Fruit fly (Drosophila melanogaster) whole organism, embryonic: ENCODE measurements around the gene Mlc-c.

ENCODE experiments used
- Aef1 ChIP-seq: fragments of 200-800 bp; sonication (Bioruptor generic); IDR thresholded peaks from 3 replicates; pipeline ENCODE4 v1.3.6; 2022; ENCODE audit warnings: missing biosample characterization, missing genetic modification characterization
- Bgb ChIP-seq: fragments of 200-800 bp; sonication (Bioruptor generic); IDR thresholded peaks from 2 replicates; pipeline ENCODE4 v1.3.6; 2022; ENCODE audit warnings: missing biosample characterization, missing genetic modification characterization; ENCODE audit not compliant: partially characterized antibody
- CG11695 ChIP-seq: fragments of 200-800 bp; sonication (Bioruptor generic); IDR thresholded peaks from 3 replicates; pipeline ENCODE4 v1.3.6; 2022; ENCODE audit warnings: missing biosample characterization, missing genetic modification characterization
- CG12659 ChIP-seq: fragments of 200-800 bp; sonication (Bioruptor generic); optimal IDR thresholded peaks from 3 replicates; lab custom pipeline; 2017; ENCODE audit warnings: mild to moderate bottlenecking, missing biosample characterization, missing genetic modification reagents, missing genetic modification characterization
- CG12942 ChIP-seq: fragments of 200-800 bp; sonication (Bioruptor generic); optimal IDR thresholded peaks from 3 replicates; lab custom pipeline; 2016; ENCODE audit warnings: missing biosample characterization, missing genetic modification characterization
- CG14667 ChIP-seq: fragments of 200-800 bp; sonication (Bioruptor generic); IDR thresholded peaks from 2 replicates; pipeline ENCODE4 v1.3.6; 2022; ENCODE audit warnings: missing biosample characterization, missing genetic modification characterization
- CG15269 ChIP-seq: fragments of 200-800 bp; sonication (Bioruptor generic); optimal IDR thresholded peaks from 2 replicates; lab custom pipeline; 2018; ENCODE audit warnings: missing biosample characterization, mild to moderate bottlenecking, missing genetic modification characterization, moderate library complexity
- CG30431 ChIP-seq: fragments of 200-800 bp; sonication (Bioruptor generic); optimal IDR thresholded peaks from 2 replicates; lab custom pipeline; 2017; ENCODE audit warnings: missing biosample characterization, missing genetic modification characterization
- CG3407 ChIP-seq: fragments of 200-800 bp; sonication (Bioruptor generic); optimal IDR thresholded peaks from 2 replicates; lab custom pipeline; 2018; ENCODE audit warnings: missing biosample characterization, mild to moderate bottlenecking, missing genetic modification characterization
- CG4360 ChIP-seq: fragments of 200-800 bp; sonication (Bioruptor generic); IDR thresholded peaks from 2 replicates; pipeline ENCODE4 v1.3.6; 2022; ENCODE audit warnings: missing biosample characterization, missing genetic modification characterization
- CG43689 ChIP-seq: fragments of 200-800 bp; sonication (Bioruptor generic); IDR thresholded peaks from 2 replicates; pipeline ENCODE4 v1.3.6; 2022; ENCODE audit warnings: missing biosample characterization, missing genetic modification characterization
- CG6654 ChIP-seq: fragments of 200-800 bp; sonication (Bioruptor generic); optimal IDR thresholded peaks from 2 replicates; lab custom pipeline; 2017; ENCODE audit warnings: missing biosample characterization, mild to moderate bottlenecking, missing genetic modification characterization
- CG8478 ChIP-seq: fragments of >200 bp; optimal IDR thresholded peaks from 2 replicates; lab custom pipeline; 2018
- CG9817 ChIP-seq: fragments of 200-800 bp; sonication (Bioruptor generic); optimal IDR thresholded peaks from 2 replicates; lab custom pipeline; 2018; ENCODE audit warnings: missing biosample characterization, mild to moderate bottlenecking, missing genetic modification characterization, moderate library complexity
- D19A ChIP-seq: fragments of 200-800 bp; optimal IDR thresholded peaks from 3 replicates; lab custom pipeline; 2019; ENCODE audit warnings: missing biosample characterization, mild to moderate bottlenecking, missing genetic modification characterization, moderate library complexity
- Dek ChIP-seq: fragments of 200-800 bp; sonication (Bioruptor generic); optimal IDR thresholded peaks from 3 replicates; lab custom pipeline; 2019; ENCODE audit warnings: missing biosample characterization, mild to moderate bottlenecking, missing genetic modification characterization, moderate library complexity
- Dfd ChIP-seq, 2 experiments: fragments of >200 bp; optimal IDR thresholded peaks; 2 replicates each; lab custom pipeline; 2017; ENCODE audit warnings: missing biosample characterization in 2 of 2, missing genetic modification characterization in 2 of 2
- HLHmδ ChIP-seq: fragments of 200-800 bp; sonication (Bioruptor generic); optimal IDR thresholded peaks from 2 replicates; lab custom pipeline; 2018; ENCODE audit warnings: missing biosample characterization, mild to moderate bottlenecking, missing genetic modification characterization, moderate library complexity
- Hmr ChIP-seq: fragments of 200-800 bp; sonication (Bioruptor generic); optimal IDR thresholded peaks from 3 replicates; lab custom pipeline; 2017; ENCODE audit warnings: mild to moderate bottlenecking, missing biosample characterization, missing genetic modification reagents, missing genetic modification characterization
- Meics ChIP-seq: fragments of 200-800 bp; sonication (Bioruptor generic); optimal IDR thresholded peaks from 2 replicates; lab custom pipeline; 2017; ENCODE audit warnings: missing biosample characterization, mild to moderate bottlenecking, missing genetic modification characterization
- Myb ChIP-seq: fragments of 200-800 bp; sonication (Bioruptor generic); optimal IDR thresholded peaks from 2 replicates; lab custom pipeline; 2016; ENCODE audit warnings: missing biosample characterization, missing genetic modification characterization
- NfI ChIP-seq: fragments of 200-800 bp; sonication (Bioruptor generic); optimal IDR thresholded peaks from 3 replicates; lab custom pipeline; 2018; ENCODE audit warnings: missing biosample characterization, mild to moderate bottlenecking, missing genetic modification characterization, moderate library complexity
- Trl ChIP-seq, 3 experiments: fragments of >200 bp in 2 of 3; fragments of 200-800 bp in 1 of 3; sonication (Bioruptor generic) in 1 of 3; optimal IDR thresholded peaks; 2 replicates in 1 of 3; 3 replicates in 2 of 3; lab custom pipeline; 2016 to 2017; ENCODE audit warnings: missing biosample characterization in 1 of 3, missing genetic modification characterization in 1 of 3
- al ChIP-seq: fragments of 200-800 bp; sonication (Bioruptor generic); IDR thresholded peaks from 2 replicates; pipeline ENCODE4 v1.3.6; 2022; ENCODE audit warnings: missing biosample characterization, missing genetic modification characterization
- amos ChIP-seq: fragments of 200-800 bp; sonication (Bioruptor generic); IDR thresholded peaks from 2 replicates; pipeline ENCODE4 v1.3.6; 2022; ENCODE audit warnings: missing biosample characterization, missing genetic modification characterization; ENCODE audit not compliant: partially characterized antibody
- aop ChIP-seq: fragments of 200-800 bp; sonication (Bioruptor generic); IDR thresholded peaks from 2 replicates; pipeline ENCODE4 v1.3.6; 2022; ENCODE audit warnings: missing biosample characterization, missing genetic modification characterization
- ase ChIP-seq: fragments of 200-800 bp; sonication (Bioruptor generic); IDR thresholded peaks from 3 replicates; pipeline ENCODE4 v1.3.6; 2022; ENCODE audit warnings: missing biosample characterization, missing genetic modification characterization
- bab2 ChIP-seq: fragments of 200-800 bp; sonication (Bioruptor generic); optimal IDR thresholded peaks from 2 replicates; lab custom pipeline; 2016; ENCODE audit warnings: missing biosample characterization, missing genetic modification characterization
- cg ChIP-seq: fragments of 200-800 bp; sonication (Bioruptor generic); optimal IDR thresholded peaks from 3 replicates; lab custom pipeline; 2019; ENCODE audit warnings: missing biosample characterization, mild to moderate bottlenecking, missing genetic modification characterization, moderate library complexity
- chif ChIP-seq, 2 experiments: fragments of 200-800 bp; sonication (Bioruptor generic); optimal IDR thresholded peaks; 3 replicates each; lab custom pipeline; 2016; ENCODE audit warnings: missing biosample characterization in 2 of 2, missing genetic modification characterization in 2 of 2
- cwo ChIP-seq: fragments of 200-800 bp; sonication (Bioruptor generic); optimal IDR thresholded peaks from 3 replicates; lab custom pipeline; 2017; ENCODE audit warnings: missing biosample characterization, missing genetic modification characterization, mild to moderate bottlenecking, moderate library complexity, missing genetic modification reagents
- dmrt11E ChIP-seq: fragments of 200-800 bp; sonication (Bioruptor generic); optimal IDR thresholded peaks from 3 replicates; lab custom pipeline; 2018; ENCODE audit warnings: missing biosample characterization, mild to moderate bottlenecking, missing genetic modification characterization, moderate library complexity
- ewg ChIP-seq: fragments of 200-800 bp; sonication (Bioruptor generic); optimal IDR thresholded peaks from 3 replicates; lab custom pipeline; 2017; ENCODE audit warnings: mild to moderate bottlenecking, missing biosample characterization, missing genetic modification reagents, missing genetic modification characterization
- fd3F ChIP-seq: fragments of 200-800 bp; sonication (Bioruptor generic); optimal IDR thresholded peaks from 2 replicates; lab custom pipeline; 2018; ENCODE audit warnings: missing biosample characterization, mild to moderate bottlenecking, missing genetic modification characterization, moderate library complexity
- gcm ChIP-seq: fragments of 200-800 bp; sonication (Bioruptor generic); optimal IDR thresholded peaks from 2 replicates; lab custom pipeline; 2019; ENCODE audit warnings: missing biosample characterization, mild to moderate bottlenecking, missing genetic modification characterization, moderate library complexity
- gt ChIP-seq: fragments of 200-800 bp; sonication (Bioruptor generic); IDR thresholded peaks from 2 replicates; pipeline ENCODE4 v1.3.6; 2022; ENCODE audit warnings: missing biosample characterization, missing genetic modification characterization
- inv ChIP-seq: fragments of 200-800 bp; sonication (Bioruptor generic); IDR thresholded peaks from 2 replicates; pipeline ENCODE4 v1.3.6; 2022; ENCODE audit warnings: missing biosample characterization, missing genetic modification characterization; ENCODE audit not compliant: partially characterized antibody
- jumu ChIP-seq: fragments of 200-800 bp; sonication (Bioruptor generic); optimal IDR thresholded peaks from 3 replicates; lab custom pipeline; 2016; ENCODE audit warnings: missing biosample characterization, missing genetic modification characterization
- pfk ChIP-seq: fragments of 200-800 bp; sonication (Bioruptor generic); optimal IDR thresholded peaks from 2 replicates; lab custom pipeline; 2018; ENCODE audit warnings: missing biosample characterization, mild to moderate bottlenecking, missing genetic modification characterization, moderate library complexity
- phol ChIP-seq: fragments of 200-800 bp; sonication (Bioruptor generic); optimal IDR thresholded peaks from 3 replicates; lab custom pipeline; 2018; ENCODE audit warnings: missing biosample characterization, mild to moderate bottlenecking, missing genetic modification characterization, moderate library complexity
- pita ChIP-seq: fragments of 200-800 bp; sonication (Bioruptor generic); optimal IDR thresholded peaks from 2 replicates; lab custom pipeline; 2017; ENCODE audit warnings: missing biosample characterization, mild to moderate bottlenecking, missing genetic modification characterization
- psq ChIP-seq: fragments of 200-800 bp; sonication (Bioruptor generic); optimal IDR thresholded peaks from 2 replicates; lab custom pipeline; 2017; ENCODE audit warnings: missing biosample characterization, missing genetic modification characterization
- salm ChIP-seq: fragments of 200-800 bp; sonication (Bioruptor generic); optimal IDR thresholded peaks from 2 replicates; lab custom pipeline; 2018; ENCODE audit warnings: missing biosample characterization, mild to moderate bottlenecking, missing genetic modification characterization
- sens ChIP-seq: fragments of 200-800 bp; sonication (Bioruptor generic); peaks from one replicate; lab custom pipeline; 2016; ENCODE audit warnings: missing biosample characterization, missing genetic modification characterization
- sens-2 ChIP-seq: fragments of 200-800 bp; sonication (Bioruptor generic); IDR thresholded peaks from 2 replicates; pipeline ENCODE4 v1.3.6; 2022; ENCODE audit warnings: missing biosample characterization, missing genetic modification characterization
- shn ChIP-seq: fragments of 200-800 bp; sonication (Bioruptor generic); optimal IDR thresholded peaks from 3 replicates; lab custom pipeline; 2016; ENCODE audit warnings: missing biosample characterization, missing genetic modification characterization
- sqz ChIP-seq: fragments of 200-800 bp; sonication (Bioruptor generic); optimal IDR thresholded peaks from 3 replicates; lab custom pipeline; 2018; ENCODE audit warnings: missing biosample characterization, mild to moderate bottlenecking, missing genetic modification characterization
- stwl ChIP-seq: fragments of 200-800 bp; sonication (Bioruptor generic); optimal IDR thresholded peaks from 3 replicates; lab custom pipeline; 2018; ENCODE audit warnings: missing biosample characterization, mild to moderate bottlenecking, missing genetic modification characterization, moderate library complexity
- tio ChIP-seq: fragments of 200-800 bp; sonication (Bioruptor generic); optimal IDR thresholded peaks from 2 replicates; lab custom pipeline; 2017; ENCODE audit warnings: missing biosample characterization, missing genetic modification characterization, inconsistent platforms
- tx ChIP-seq: fragments of 200-800 bp; sonication (Bioruptor generic); optimal IDR thresholded peaks from 2 replicates; lab custom pipeline; 2016; ENCODE audit warnings: missing biosample characterization, missing genetic modification characterization
- zf30C ChIP-seq: fragments of 200-800 bp; sonication (Bioruptor generic); optimal IDR thresholded peaks from 3 replicates; lab custom pipeline; 2018; ENCODE audit warnings: missing biosample characterization, mild to moderate bottlenecking, missing genetic modification characterization

Mlc-c gene

DNA sequence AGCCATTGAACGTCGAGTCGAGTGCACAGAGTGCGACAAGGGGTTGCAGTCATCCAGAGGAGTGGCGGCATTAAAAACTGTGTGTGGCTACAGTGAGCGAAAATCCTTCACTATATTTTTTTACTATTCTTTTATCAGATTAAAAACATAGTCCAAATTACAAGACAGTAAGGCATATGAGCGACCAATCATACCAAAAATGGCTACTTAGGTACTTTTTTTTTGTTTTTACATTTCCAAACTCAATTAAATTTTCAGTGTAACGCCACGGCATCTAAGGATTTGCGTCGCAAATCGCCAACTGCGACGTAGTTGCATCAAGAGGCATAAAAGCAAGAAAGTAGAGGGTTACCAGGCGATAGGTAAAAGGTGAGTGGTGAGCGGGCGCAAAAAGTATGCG, 16.7 kb upstream of the Mlc-c start (continued):
- TF ChIP-seq CG30431 (GFP tag; lab: Kevin White, UChicago) (peak; percentile 40), phol (tag; lab: Kevin White, UChicago) (peak; percentile 62), CG4360 (GFP tag; lab: Robert Waterston, UW) (no peak), sens (GFP tag; lab: Kevin White, UChicago) (peak; percentile 94), pita (no peak), stwl (tag; lab: Kevin White, UChicago) (no peak), NfI (GFP tag; lab: Kevin White, UChicago) (peak; percentile 32), Aef1 (GFP tag; lab: Robert Waterston, UW) (0 out of 3 replicates have a peak, but pooled peaks have one; percentile 28), HLHmδ (GFP tag; lab: Kevin White, UChicago) (no peak), D19A (tag; lab: Kevin White, UChicago) (peak; percentile 50), CG14667 (0 out of 2 replicates have a peak, but pooled peaks have one; percentile 10), CG3407 (GFP tag; lab: Kevin White, UChicago) (peak; percentile 7), CG12659 (GFP tag; lab: Kevin White, UChicago) (no peak), gt (GFP tag; lab: Robert Waterston, UW) (no peak), cg (GFP tag; lab: Kevin White, UChicago) (no peak), Dfd (GFP tag; optimal IDR thresholded peaks at IDR 0.05; lab: Kevin White, UChicago) (no peak), zf30C (GFP tag; lab: Kevin White, UChicago) (peak; percentile 76), aop (GFP tag; lab: Robert Waterston, UW) (no peak), shn (no peak), CG11695 (GFP tag; lab: Robert Waterston, UW) (no peak), dmrt11E (peak; percentile 77), CG6654 (GFP tag; lab: Kevin White, UChicago) (peak; percentile 29), CG43689 (GFP tag; lab: Robert Waterston, UW) (no peak), al (GFP tag; lab: Robert Waterston, UW) (no peak), Bgb (no peak), CG12942 (GFP tag; lab: Kevin White, UChicago) (no peak), Dek (tag; lab: Kevin White, UChicago) (peak; percentile 7), Trl (optimal IDR thresholded peaks at IDR 0.05; lab: Kevin White, UChicago) (no peak), Trl (GFP tag; optimal IDR thresholded peaks at IDR 0.05; lab: Kevin White, UChicago) (peak; percentile 23), Meics (GFP tag; lab: Kevin White, UChicago) (no peak), salm (tag; lab: Kevin White, UChicago) (no peak), Hmr (GFP tag; lab: Kevin White, UChicago) (peak; percentile 14), sens-2 (peak; percentile 59), chif (GFP tag; optimal IDR thresholded peaks at IDR 0.05; lab: Kevin White, UChicago) (peak in 1 of 2 experiments; percentile 47), sqz (no peak), pfk (GFP tag; lab: Kevin White, UChicago) (no peak), psq (GFP tag; lab: Kevin White, UChicago) (no peak), fd3F (GFP tag; lab: Kevin White, UChicago) (no peak), tio (GFP tag; lab: Kevin White, UChicago) (peak; percentile 14), ewg (GFP tag; lab: Kevin White, UChicago) (peak; percentile 24), amos (GFP tag; lab: Robert Waterston, UW) (no peak), cwo (GFP tag; lab: Kevin White, UChicago) (no peak), bab2 (GFP tag; lab: Kevin White, UChicago) (no peak), ase (no peak), CG9817 (tag; lab: Kevin White, UChicago) (peak; percentile 15), CG15269 (peak; percentile 27), Myb (no peak), jumu (GFP tag; lab: Kevin White, UChicago) (peak; percentile 24), tx (GFP tag; lab: Kevin White, UChicago) (no peak), inv (GFP tag; lab: Robert Waterston, UW) (no peak), gcm (GFP tag; lab: Kevin White, UChicago) (peak; percentile 37), CG8478 (no peak)
